Fruit fly (Drosophila melanogaster): Measurements from ENCODE around the gene kumpel.

kumpel gene

dm6 chr3R:25879324-25879766 lies 27.5 kb upstream of the kumpel start (continued):
- TF ChIP-seq HLH4C (GFP tag; IDR thresholded peaks at IDR 0.05; ENCODE audit: partially characterized antibody), result no peak
- TF ChIP-seq E2f1 (GFP tag; IDR thresholded peaks at IDR 0.05), result peak; percentile 80
- TF ChIP-seq TFAM (GFP tag; optimal IDR thresholded peaks at IDR 0.05), result peak; percentile 15
- TF ChIP-seq CG13424 (tag; optimal IDR thresholded peaks at IDR 0.05), result peak; percentile 86
- TF ChIP-seq Dek (tag; optimal IDR thresholded peaks at IDR 0.05), result peak; percentile 32
- TF ChIP-seq Mad (GFP tag; optimal IDR thresholded peaks at IDR 0.05), result peak; percentile 45
- TF ChIP-seq hb (GFP tag; IDR thresholded peaks at IDR 0.05; ENCODE audit: partially characterized antibody), result no peak
- no peak; the same call in 1 of the 2 replicates for TF ChIP-seq CG14667 (GFP tag; IDR thresholded peaks at IDR 0.05)
- TF ChIP-seq ERR (GFP tag; optimal IDR thresholded peaks at IDR 0.05), result peak; percentile 6
- peak; percentile 68 for TF ChIP-seq HHEX (GFP tag; optimal IDR thresholded peaks at IDR 0.05)
- peak; percentile 66 for TF ChIP-seq CG1024 (GFP tag; IDR thresholded peaks at IDR 0.05)
- peak; percentile 85 for TF ChIP-seq Blimp-1 (GFP tag; optimal IDR thresholded peaks at IDR 0.05)
- no peak; the same call in 1 of the 2 replicates for TF ChIP-seq CG9215 (GFP tag; IDR thresholded peaks at IDR 0.05)
- peak; percentile 65 for TF ChIP-seq CG4328 (GFP tag; optimal IDR thresholded peaks at IDR 0.05)
- no peak for TF ChIP-seq CG3995 (GFP tag; optimal IDR thresholded peaks at IDR 0.05)
- peak; percentile 35 for TF ChIP-seq CG6765 (GFP tag; optimal IDR thresholded peaks at IDR 0.05)
- no peak for TF ChIP-seq Hand (GFP tag; optimal IDR thresholded peaks at IDR 0.05)
- TF ChIP-seq CG17829 (tag; optimal IDR thresholded peaks at IDR 0.05), result peak; percentile 86
- TF ChIP-seq az2 (GFP tag; optimal IDR thresholded peaks at IDR 0.05), result peak; percentile 85
- TF ChIP-seq Fer1 (GFP tag; optimal IDR thresholded peaks at IDR 0.05), result peak; percentile 36
- TF ChIP-seq zf30C (GFP tag; optimal IDR thresholded peaks at IDR 0.05), result peak; percentile 56
- TF ChIP-seq Antp (GFP tag; optimal IDR thresholded peaks at IDR 0.05), result peak; percentile 19
- TF ChIP-seq MBD-R2 (GFP tag; IDR thresholded peaks at IDR 0.05), result no peak; the same call in 1 of the 2 replicates
- TF ChIP-seq z (GFP tag; IDR thresholded peaks at IDR 0.05), result 0 out of 3 replicates have a peak, but pooled peaks have one; percentile 36
- peak; percentile 61 for TF ChIP-seq Pdp1 (GFP tag; optimal IDR thresholded peaks at IDR 0.05)
- peak; percentile 82 for TF ChIP-seq Abd-B (GFP tag; optimal IDR thresholded peaks at IDR 0.05)
- peak; percentile 38 for TF ChIP-seq Mes4 (GFP tag; optimal IDR thresholded peaks at IDR 0.05)
- peak; percentile 74 for TF ChIP-seq CG12071 (GFP tag; optimal IDR thresholded peaks at IDR 0.05)
- no peak for TF ChIP-seq CG33557 (GFP tag; optimal IDR thresholded peaks at IDR 0.05)
- peak; percentile 43 for TF ChIP-seq Side (GFP tag; optimal IDR thresholded peaks at IDR 0.05)
- TF ChIP-seq NC2β (GFP tag; optimal IDR thresholded peaks at IDR 0.05), result peak; percentile 70
- peak; percentile 88 for TF ChIP-seq Ptx1 (GFP tag; IDR thresholded peaks at IDR 0.05)
- peak; percentile 96 for TF ChIP-seq Med (GFP tag)
- TF ChIP-seq tup (GFP tag; optimal IDR thresholded peaks at IDR 0.05), result peak; percentile 39
- peak; percentile 48 for TF ChIP-seq D19B (GFP tag; optimal IDR thresholded peaks at IDR 0.05)
- peak; percentile 61 for TF ChIP-seq sens-2 (GFP tag; IDR thresholded peaks at IDR 0.05)
- peak; percentile 70 for TF ChIP-seq CG3281 (GFP tag; optimal IDR thresholded peaks at IDR 0.05)
- peak; percentile 22 for TF ChIP-seq CG18011 (GFP tag; optimal IDR thresholded peaks at IDR 0.05)
- peak; percentile 56; the same call in 1 of the 2 replicates for TF ChIP-seq klu (GFP tag; IDR thresholded peaks at IDR 0.05)
- TF ChIP-seq D (optimal IDR thresholded peaks at IDR 0.05), result no peak
- TF ChIP-seq D (GFP tag; optimal IDR thresholded peaks at IDR 0.05), result peak; percentile 80
- TF ChIP-seq lbe (GFP tag; optimal IDR thresholded peaks at IDR 0.05), result no peak
- peak; percentile 53 for TF ChIP-seq Fer2 (tag; optimal IDR thresholded peaks at IDR 0.05)
- peak; percentile 50 for TF ChIP-seq CG12155 (GFP tag; optimal IDR thresholded peaks at IDR 0.05)
- peak; percentile 86 for TF ChIP-seq tgo (GFP tag; IDR thresholded peaks at IDR 0.05)
- TF ChIP-seq dm (GFP tag; optimal IDR thresholded peaks at IDR 0.05), result peak; percentile 40
- peak; percentile 53 for TF ChIP-seq pum (GFP tag; optimal IDR thresholded peaks at IDR 0.05)
- peak; percentile 80 for TF ChIP-seq Ada2b (GFP tag; IDR thresholded peaks at IDR 0.05)
- peak; percentile 35 for TF ChIP-seq Hmr (GFP tag; optimal IDR thresholded peaks at IDR 0.05)
- TF ChIP-seq ranshi (GFP tag; IDR thresholded peaks at IDR 0.05), result peak; percentile 85; the same call in 1 of the 2 replicates
- TF ChIP-seq CG1233 (GFP tag; optimal IDR thresholded peaks at IDR 0.05), result peak; percentile 34

Data from whole organism, embryonic.